Worm (Caenorhabditis elegans) whole organism, L3 larva: Measurements from ENCODE around the gene fbxc-20.

Experiments used
- ceh-16 ChIP-seq: sonication (generic microtip); optimal IDR thresholded peaks from 2 replicates; lab custom pipeline; 2017; ENCODE audit warnings: missing biosample characterization, missing genetic modification characterization
- elt-3 ChIP-seq, 3 experiments: fragments of 150-350 bp in 1 of 3; sonication (generic microtip) in 2 of 3; optimal IDR thresholded peaks; 2 replicates in 2 of 3; 4 replicates in 1 of 3; lab custom pipeline; 2014 to 2017; ENCODE audit warnings: missing biosample characterization in 3 of 3, missing genetic modification characterization in 3 of 3
- nfya-1 ChIP-seq: sonication (generic microtip); optimal IDR thresholded peaks from 2 replicates; lab custom pipeline; 2017; ENCODE audit warnings: missing genetic modification characterization, mild to moderate bottlenecking, missing compliant biosample characterization, antibody characterized with exemption, moderate library complexity; ENCODE audit not compliant: insufficient read depth
- nhr-11 ChIP-seq: fragments of 150-350 bp; optimal IDR thresholded peaks from 2 replicates; lab custom pipeline; 2014; ENCODE audit warnings: missing biosample characterization, missing genetic modification characterization
- nhr-67 ChIP-seq: fragments of 150-350 bp; optimal IDR thresholded peaks from 2 replicates; lab custom pipeline; 2014; ENCODE audit warnings: missing biosample characterization, missing genetic modification characterization
- nhr-76 ChIP-seq: fragments of 150-350 bp; sonication (generic microtip); optimal IDR thresholded peaks from 5 replicates; lab custom pipeline; 2014; ENCODE audit warnings: missing biosample characterization, missing genetic modification characterization
- nhr-77 ChIP-seq: fragments of 150-350 bp; optimal IDR thresholded peaks from 2 replicates; lab custom pipeline; 2014; ENCODE audit warnings: missing biosample characterization, missing genetic modification characterization
- snpc-4 ChIP-seq: fragments of 150-350 bp; optimal IDR thresholded peaks from 2 replicates; lab custom pipeline; 2014; ENCODE audit warnings: missing biosample characterization, missing genetic modification characterization

- no peak for TF ChIP-seq ceh-16
- TF ChIP-seq nfya-1 (tag; lab: Kevin White, UChicago), result no peak
- no peak for TF ChIP-seq snpc-4
- TF ChIP-seq nhr-11 (tag; lab: Kevin White, UChicago), result no peak
- no peak for TF ChIP-seq nhr-76 (tag; lab: Kevin White, UChicago)
- TF ChIP-seq elt-3 (tag; optimal IDR thresholded peaks at IDR 0.05; lab: Kevin White, UChicago), result no peak
- no peak for TF ChIP-seq nhr-67 (tag; lab: Kevin White, UChicago)
- no peak for TF ChIP-seq nhr-77 (tag; lab: Kevin White, UChicago)
These were observed 25.1 kb upstream of the fbxc-20 start, which contains the start of gene F16G10.11 for ce11 chrII:2393821-2394220.
